Fruit fly (Drosophila melanogaster) Kc167 (cell line): ENCODE data around the gene Alp1.

Experiments used
- Myc ChIP-seq: fragments of >200 bp; optimal IDR thresholded peaks from 2 replicates; lab custom pipeline; 2017; ENCODE audit warnings: missing external identifiers
- psq ChIP-seq: fragments of >200 bp; optimal IDR thresholded peaks from 2 replicates; lab custom pipeline; 2017; ENCODE audit warnings: missing external identifiers

DNA sequence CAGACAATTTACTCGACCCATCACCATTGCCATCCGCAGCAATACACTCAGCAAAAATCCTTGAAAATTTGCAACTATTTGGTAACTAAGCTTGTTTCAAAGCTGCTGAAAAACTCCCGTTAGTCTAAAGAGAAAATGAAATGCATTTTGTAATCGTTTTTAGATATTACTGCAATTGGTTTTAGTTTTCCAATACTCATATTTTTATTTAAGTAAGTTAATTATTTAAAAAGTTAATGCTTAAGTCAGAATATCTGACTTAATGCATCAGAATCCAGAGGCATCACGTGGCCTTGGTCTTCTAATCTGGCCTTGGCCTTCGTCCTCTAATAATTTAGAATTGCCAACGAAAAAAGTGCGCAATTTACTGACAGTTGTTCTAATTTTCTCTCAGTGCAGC, 18.2 kb upstream of the Alp1 start:
- TF ChIP-seq psq (lab: Kevin White, UChicago): no peak
- TF ChIP-seq Myc (lab: Kevin White, UChicago): no peak
